Worm (Caenorhabditis elegans) whole organism, L4/young adult: Measurements from ENCODE around the gene Y41D4B.17.

Experiments used
- W03F9.2 ChIP-seq: fragments of 150-350 bp; optimal IDR thresholded peaks from 2 replicates; lab custom pipeline; 2014; ENCODE audit warnings: missing biosample characterization, missing genetic modification characterization
- him-1 ChIP-seq: sonication (generic microtip); optimal IDR thresholded peaks from 2 replicates; lab custom pipeline; 2016; ENCODE audit warnings: missing genotype, missing genetic modification reagents, missing genetic modification characterization, missing compliant biosample characterization

DNA sequence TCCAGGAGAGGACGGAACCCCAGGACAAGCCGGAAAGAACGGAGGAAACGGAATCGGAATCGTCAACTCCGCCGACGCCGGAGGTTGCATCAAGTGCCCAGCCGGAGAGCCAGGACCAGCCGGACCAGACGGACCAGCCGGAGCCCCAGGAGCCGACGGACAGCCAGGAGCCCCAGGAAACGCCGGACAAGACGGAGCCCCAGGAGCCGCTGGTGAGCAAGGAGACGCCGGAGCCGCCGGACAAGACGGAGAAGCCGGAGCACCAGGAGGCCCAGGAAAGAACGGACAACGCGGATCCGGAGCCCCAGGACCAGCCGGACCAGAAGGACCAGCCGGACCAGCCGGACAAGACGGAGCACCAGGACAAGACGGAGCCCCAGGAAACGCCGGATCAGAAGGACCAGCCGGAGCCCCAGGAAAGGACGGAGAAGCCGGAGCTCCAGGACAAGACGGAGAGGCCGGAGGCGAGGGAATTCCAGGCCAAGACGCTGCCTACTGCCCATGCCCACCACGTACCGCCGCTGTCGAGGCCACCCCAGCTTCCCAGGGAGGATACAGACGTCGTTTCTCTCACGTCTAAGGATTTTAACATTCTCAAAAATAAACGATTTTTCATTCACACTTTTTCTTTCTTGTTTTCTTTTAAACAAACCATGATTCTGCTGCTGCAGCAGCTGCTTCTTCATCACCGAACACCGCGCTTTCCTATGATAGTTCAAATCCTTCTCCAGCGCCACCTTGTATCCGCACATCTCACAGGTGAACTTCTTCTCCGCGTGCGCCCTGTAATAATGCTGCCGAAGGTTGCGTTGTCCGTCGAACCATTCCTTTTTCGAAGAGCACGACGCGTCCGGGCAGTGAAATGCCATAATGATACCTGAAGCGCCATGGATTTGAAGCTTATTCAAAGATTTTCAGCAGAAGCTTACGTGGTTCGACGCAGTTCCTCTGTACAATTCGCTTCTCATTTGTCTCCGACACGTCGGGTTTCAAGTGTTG lies 10.5 kb upstream of the Y41D4B.17 start:
- TF ChIP-seq him-1 (tag; lab: Kevin White, UChicago) (no peak), W03F9.2 (tag; lab: Kevin White, UChicago) (no peak)
